Fruit fly (Drosophila melanogaster) whole organism, pupa: ENCODE measurements around the gene dpp.

Experiments
- CG10348 ChIP-seq: fragments of 200-800 bp; sonication (Bioruptor generic); IDR thresholded peaks from 2 replicates; pipeline ENCODE4 v1.3.6; 2022; ENCODE audit warnings: missing biosample characterization, missing genetic modification characterization
- CG12605 ChIP-seq: fragments of 200-800 bp; sonication (Bioruptor generic); IDR thresholded peaks from 2 replicates; pipeline ENCODE4 v1.3.6; 2022; ENCODE audit warnings: missing biosample characterization, missing genetic modification characterization
- CG13204 ChIP-seq: fragments of 200-800 bp; sonication (Bioruptor generic); optimal IDR thresholded peaks from 2 replicates; lab custom pipeline; 2018; ENCODE audit warnings: missing biosample characterization, mild to moderate bottlenecking, missing genetic modification characterization, moderate library complexity
- CG14655 ChIP-seq: fragments of 200-800 bp; sonication (Bioruptor generic); optimal IDR thresholded peaks from 3 replicates; lab custom pipeline; 2017; ENCODE audit warnings: mild to moderate bottlenecking, missing biosample characterization, missing genetic modification reagents, missing genetic modification characterization
- CG15710 ChIP-seq: fragments of 200-800 bp; sonication (Bioruptor generic); optimal IDR thresholded peaks from 2 replicates; lab custom pipeline; 2018; ENCODE audit warnings: missing biosample characterization, mild to moderate bottlenecking, missing genetic modification characterization, moderate library complexity
- CG17806 ChIP-seq: fragments of 200-800 bp; sonication (Bioruptor generic); optimal IDR thresholded peaks from 2 replicates; lab custom pipeline; 2018; ENCODE audit warnings: missing biosample characterization, mild to moderate bottlenecking, missing genetic modification characterization, moderate library complexity
- CG32121 ChIP-seq: fragments of 200-800 bp; sonication (Bioruptor generic); IDR thresholded peaks from 2 replicates; pipeline ENCODE4 v1.3.6; 2022; ENCODE audit warnings: missing biosample characterization, missing genetic modification characterization
- CG34367 ChIP-seq: fragments of 200-800 bp; sonication (Bioruptor generic); optimal IDR thresholded peaks from 2 replicates; lab custom pipeline; 2018; ENCODE audit warnings: missing biosample characterization, mild to moderate bottlenecking, missing genetic modification characterization
- CG4496 ChIP-seq: fragments of 200-800 bp; sonication (Bioruptor generic); IDR thresholded peaks from 3 replicates; pipeline ENCODE4 v1.3.6; 2022; ENCODE audit warnings: missing biosample characterization, missing genetic modification characterization
- CG8159 ChIP-seq: fragments of 200-800 bp; sonication (Bioruptor generic); optimal IDR thresholded peaks from 3 replicates; lab custom pipeline; 2018; ENCODE audit warnings: missing biosample characterization, mild to moderate bottlenecking, missing genetic modification characterization, moderate library complexity
- CG8301 ChIP-seq: fragments of 200-800 bp; sonication (Bioruptor generic); optimal IDR thresholded peaks from 2 replicates; lab custom pipeline; 2018; ENCODE audit warnings: missing biosample characterization, mild to moderate bottlenecking, missing genetic modification characterization
- CG9948 ChIP-seq: fragments of 200-800 bp; sonication (Bioruptor generic); optimal IDR thresholded peaks from 2 replicates; lab custom pipeline; 2018; ENCODE audit warnings: missing biosample characterization, mild to moderate bottlenecking, missing genetic modification characterization, moderate library complexity
- D1 ChIP-seq: fragments of 200-800 bp; sonication (Bioruptor generic); optimal IDR thresholded peaks from 2 replicates; lab custom pipeline; 2018; ENCODE audit warnings: missing biosample characterization, mild to moderate bottlenecking, missing genetic modification characterization, moderate library complexity
- EcR ChIP-seq: fragments of 200-800 bp; sonication (Bioruptor generic); optimal IDR thresholded peaks from 3 replicates; lab custom pipeline; 2019; ENCODE audit warnings: missing biosample characterization, missing genetic modification characterization, mild to moderate bottlenecking, moderate library complexity, missing genetic modification reagents
- Ets98B ChIP-seq: fragments of 200-800 bp; sonication (Bioruptor generic); IDR thresholded peaks from 2 replicates; pipeline ENCODE4 v1.3.6; 2022; ENCODE audit warnings: missing biosample characterization, missing genetic modification characterization
- Pif1A ChIP-seq: fragments of 200-800 bp; sonication (Bioruptor generic); optimal IDR thresholded peaks from 3 replicates; lab custom pipeline; 2016; ENCODE audit warnings: missing biosample characterization, missing genetic modification characterization
- Pif1B ChIP-seq: fragments of 200-800 bp; sonication (Bioruptor generic); optimal IDR thresholded peaks from 3 replicates; lab custom pipeline; 2016; ENCODE audit warnings: missing biosample characterization, missing genetic modification characterization
- Snoo ChIP-seq: fragments of 200-800 bp; sonication (Bioruptor generic); optimal IDR thresholded peaks from 3 replicates; lab custom pipeline; 2017; ENCODE audit warnings: missing biosample characterization, mild to moderate bottlenecking, missing genetic modification characterization, inconsistent platforms
- fd96Ca ChIP-seq: fragments of 200-800 bp; sonication (Bioruptor generic); IDR thresholded peaks from 3 replicates; pipeline ENCODE4 v1.3.6; 2022; ENCODE audit warnings: missing biosample characterization, missing genetic modification characterization
- gl ChIP-seq: fragments of 200-800 bp; sonication (Bioruptor generic); optimal IDR thresholded peaks from 2 replicates; lab custom pipeline; 2018; ENCODE audit warnings: missing biosample characterization, mild to moderate bottlenecking, missing genetic modification characterization
- rn ChIP-seq: fragments of 200-800 bp; sonication (Bioruptor generic); IDR thresholded peaks from 2 replicates; pipeline ENCODE4 v1.3.6; 2022; ENCODE audit warnings: missing biosample characterization, missing genetic modification characterization

Gene dpp

dm6 chr2L:2428209-2428488 is at the start of gene dpp:
Gene dpp (plus strand): TSS chr2L:2428372.
- TF ChIP-seq fd96Ca (GFP tag; lab: Robert Waterston, UW) (no peak), CG17806 (no peak), CG8301 (tag; lab: Kevin White, UChicago) (no peak), D1 (tag; lab: Kevin White, UChicago) (no peak), CG12605 (no peak), CG14655 (no peak), CG34367 (tag; lab: Kevin White, UChicago) (no peak), CG13204 (GFP tag; lab: Kevin White, UChicago) (peak; percentile 41), Snoo (tag; lab: Kevin White, UChicago) (no peak), CG15710 (no peak), Ets98B (0 out of 2 replicates have a peak, but pooled peaks have one; percentile 22), gl (no peak), CG10348 (GFP tag; lab: Robert Waterston, UW) (no peak), CG4496 (GFP tag; lab: Robert Waterston, UW) (no peak), CG9948 (tag; lab: Kevin White, UChicago) (no peak), rn (no peak), Pif1A (GFP tag; lab: Kevin White, UChicago) (no peak), CG32121 (peak; percentile 18; the same call in 1 of the 2 replicates), Pif1B (no peak), EcR (no peak), CG8159 (tag; lab: Kevin White, UChicago) (no peak)
- TF ChIP-seq, all 21 proteins: peak for 3

- TF ChIP-seq CG8301 (tag; lab: Kevin White, UChicago) (peak; percentile 93), Pif1A (GFP tag; lab: Kevin White, UChicago) (peak; percentile 86), CG32121 (peak; percentile 96), Snoo (tag; lab: Kevin White, UChicago) (peak; percentile 96), CG14655 (peak; percentile 94), Pif1B (no peak), CG10348 (GFP tag; lab: Robert Waterston, UW) (peak; percentile 93), D1 (tag; lab: Kevin White, UChicago) (peak; percentile 71), CG9948 (tag; lab: Kevin White, UChicago) (peak; percentile 94), EcR (no peak), gl (peak; percentile 89), CG17806 (peak; percentile 94), CG34367 (tag; lab: Kevin White, UChicago) (peak; percentile 98), CG13204 (GFP tag; lab: Kevin White, UChicago) (no peak), Ets98B (peak; percentile 96), CG12605 (peak; percentile 98), fd96Ca (GFP tag; lab: Robert Waterston, UW) (peak; percentile 93), rn (peak; percentile 96), CG15710 (peak; percentile 98), CG4496 (GFP tag; lab: Robert Waterston, UW) (peak; percentile 99), CG8159 (tag; lab: Kevin White, UChicago) (peak; percentile 96)
- TF ChIP-seq, all 21 proteins: peak for 18
Observed at dm6 chr2L:2380805-2381204, 47.4 kb upstream of the dpp start, which contains the start of gene Eogt. Gene Eogt (plus strand): TSS chr2L:2381097.

- no peak for TF ChIP-seq CG15710
- TF ChIP-seq Pif1A (GFP tag; lab: Kevin White, UChicago): no peak
- TF ChIP-seq CG8301 (tag; lab: Kevin White, UChicago): no peak
- TF ChIP-seq CG17806: no peak
- no peak for TF ChIP-seq CG9948 (tag; lab: Kevin White, UChicago)
- TF ChIP-seq CG32121: no peak
- TF ChIP-seq CG13204 (GFP tag; lab: Kevin White, UChicago): no peak
- TF ChIP-seq Snoo (tag; lab: Kevin White, UChicago): no peak
- no peak for TF ChIP-seq EcR
- no peak for TF ChIP-seq gl
- TF ChIP-seq Pif1B: no peak
- no peak for TF ChIP-seq CG34367 (tag; lab: Kevin White, UChicago)
- no peak for TF ChIP-seq CG12605
- TF ChIP-seq Ets98B: no peak
- no peak for TF ChIP-seq CG8159 (tag; lab: Kevin White, UChicago)
- TF ChIP-seq rn: no peak
- TF ChIP-seq fd96Ca (GFP tag; lab: Robert Waterston, UW): no peak
- no peak for TF ChIP-seq CG4496 (GFP tag; lab: Robert Waterston, UW)
- no peak for TF ChIP-seq D1 (tag; lab: Kevin White, UChicago)
- no peak for TF ChIP-seq CG14655
Observed at dm6 chr2L:2382971-2383370, 45.2 kb upstream of the dpp start, which contains the start of gene PIG-Wa. Gene PIG-Wa (plus strand): TSS chr2L:2383202.

- TF ChIP-seq CG8159 (tag; lab: Kevin White, UChicago) (no peak), CG4496 (GFP tag; lab: Robert Waterston, UW) (no peak), Pif1A (GFP tag; lab: Kevin White, UChicago) (no peak), CG34367 (tag; lab: Kevin White, UChicago) (no peak), fd96Ca (GFP tag; lab: Robert Waterston, UW) (no peak), CG17806 (no peak), Snoo (tag; lab: Kevin White, UChicago) (no peak), gl (no peak), Pif1B (no peak), CG13204 (GFP tag; lab: Kevin White, UChicago) (no peak), CG10348 (GFP tag; lab: Robert Waterston, UW) (no peak), CG9948 (tag; lab: Kevin White, UChicago) (no peak), CG32121 (no peak), Ets98B (no peak), CG12605 (no peak)
Observed at dm6 chr2L:2385692-2386091, 42.5 kb upstream of the dpp start, which contains the start of gene CG3557. Gene CG3557 (minus strand): TSS chr2L:2385792.

dm6 chr2L:2390589-2390988 is 37.6 kb upstream of the dpp start, which contains the start of gene CG43750:
Gene CG43750 (minus strand): TSS chr2L:2390689.
- TF ChIP-seq CG8301 (tag; lab: Kevin White, UChicago) (no peak), CG4496 (GFP tag; lab: Robert Waterston, UW) (no peak), Snoo (tag; lab: Kevin White, UChicago) (no peak), CG14655 (no peak), Pif1B (no peak), CG15710 (no peak), gl (no peak), CG32121 (no peak), EcR (no peak), CG34367 (tag; lab: Kevin White, UChicago) (no peak)

- no peak for TF ChIP-seq Pif1A (GFP tag; lab: Kevin White, UChicago)
- TF ChIP-seq CG10348 (GFP tag; lab: Robert Waterston, UW): no peak
- TF ChIP-seq gl: no peak
- TF ChIP-seq CG32121: no peak
- no peak for TF ChIP-seq CG15710
- no peak for TF ChIP-seq CG14655
- no peak for TF ChIP-seq fd96Ca (GFP tag; lab: Robert Waterston, UW)
- no peak for TF ChIP-seq D1 (tag; lab: Kevin White, UChicago)
- TF ChIP-seq CG4496 (GFP tag; lab: Robert Waterston, UW): no peak
- TF ChIP-seq CG12605: no peak
- TF ChIP-seq Ets98B: no peak
- no peak for TF ChIP-seq CG8159 (tag; lab: Kevin White, UChicago)
Observed at dm6 chr2L:2391321-2391720, 36.9 kb upstream of the dpp start, which contains the start of gene CG46448. Gene CG46448 (plus strand): TSS chr2L:2391660.
